Worm (Caenorhabditis elegans): Measurements from ENCODE around the gene T16G1.18.

Gene T16G1.18

DNA sequence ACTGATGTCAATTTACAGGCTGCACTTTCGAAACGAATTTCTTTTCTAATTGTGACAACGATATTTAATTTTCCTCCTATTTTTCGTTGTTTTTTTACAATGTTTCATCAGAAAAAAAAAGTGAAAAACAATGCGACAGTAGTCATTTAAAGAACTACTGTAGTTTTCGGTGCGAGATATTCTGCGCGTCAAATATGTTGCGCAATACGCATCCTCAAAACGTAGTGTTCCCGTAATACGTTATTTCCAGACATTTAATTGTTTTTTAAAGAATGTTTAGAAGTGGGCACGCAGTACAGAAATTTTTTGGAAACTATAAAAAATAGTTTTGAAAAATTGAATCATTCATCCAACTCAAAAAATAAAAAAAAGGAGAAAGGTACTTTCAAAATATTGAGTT lies 22.9 kb downstream of the T16G1.18 start:
- TF ChIP-seq elt-3 (tag; optimal IDR thresholded peaks at IDR 0.05) (no peak), aly-2 (tag; optimal IDR thresholded peaks at IDR 0.05) (no peak), egl-27 (tag; optimal IDR thresholded peaks at IDR 0.05) (no peak), sma-9 (GFP tag; optimal IDR thresholded peaks at IDR 0.05) (no peak), sma-9 (tag; optimal IDR thresholded peaks at IDR 0.05) (no peak), mdl-1 (tag; optimal IDR thresholded peaks at IDR 0.05) (no peak), nhr-25 (tag; optimal IDR thresholded peaks at IDR 0.05) (no peak), skn-1 (tag; optimal IDR thresholded peaks at IDR 0.05) (no peak), nhr-77 (tag; optimal IDR thresholded peaks at IDR 0.05) (no peak), Y55F3AM.14 (GFP tag; optimal IDR thresholded peaks at IDR 0.05) (no peak), blmp-1 (tag; optimal IDR thresholded peaks at IDR 0.05; ENCODE audit: insufficient read depth) (no peak), alr-1 (tag; optimal IDR thresholded peaks at IDR 0.05) (no peak), nhr-237 (tag; optimal IDR thresholded peaks at IDR 0.05) (no peak), lin-11 (tag; optimal IDR thresholded peaks at IDR 0.05) (no peak), dmd-4 (tag; optimal IDR thresholded peaks at IDR 0.05) (no peak), mab-5 (tag; optimal IDR thresholded peaks at IDR 0.05) (no peak), ama-1 (optimal IDR thresholded peaks at IDR 0.05) (no peak), sem-4 (tag; optimal IDR thresholded peaks at IDR 0.05) (no peak)

DNA sequence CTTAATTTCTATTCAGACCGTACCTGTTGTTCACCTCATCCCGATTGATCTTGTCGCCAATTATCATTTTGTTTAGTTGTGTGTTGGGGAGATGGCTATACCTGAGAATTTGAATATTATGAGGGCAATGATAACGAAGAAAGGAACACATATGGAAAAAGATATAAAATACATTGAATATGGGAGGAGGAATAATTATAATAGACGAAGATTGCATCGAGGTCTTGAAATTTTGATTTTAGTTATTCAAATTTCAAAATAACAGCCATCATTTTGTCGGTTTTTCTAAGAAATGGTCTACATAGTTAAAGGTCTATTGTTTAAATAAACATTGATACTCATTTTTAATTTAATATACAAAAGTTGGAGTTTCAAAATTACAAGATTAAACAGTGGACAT lies 36.0 kb downstream of the T16G1.18 start, which contains the start of gene shw-3:
TSS of gene shw-3 (minus strand) at position 101 of the 400 bp plus-strand sequence.
- TF ChIP-seq lin-39 (tag; optimal IDR thresholded peaks at IDR 0.05): no peak

DNA sequence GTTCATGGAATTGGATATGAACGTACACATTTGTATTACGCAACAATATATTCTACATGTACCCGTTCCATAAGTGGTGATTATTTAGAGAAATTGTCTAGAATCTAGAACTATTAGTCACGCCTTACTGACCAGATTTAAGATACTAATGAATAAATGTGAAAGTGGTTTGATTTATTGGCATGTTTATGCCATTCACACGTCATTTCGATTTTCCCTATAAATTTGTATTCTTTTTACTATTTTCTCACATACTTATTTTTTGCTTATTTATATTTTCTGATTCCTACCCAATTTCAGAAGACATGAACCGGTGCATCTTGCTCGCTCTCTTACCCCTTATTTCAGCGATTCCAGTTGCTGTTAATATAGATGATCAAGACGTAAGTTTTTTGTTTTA lies 37.2 kb downstream of the T16G1.18 start, which contains the start of gene F15B9.8:
TSS of gene F15B9.8 (plus strand) at position 301 of the 400 bp plus-strand sequence.
- TF ChIP-seq ZK546.5 (tag; optimal IDR thresholded peaks at IDR 0.05): no peak
- no peak for TF ChIP-seq nhr-129 (tag; optimal IDR thresholded peaks at IDR 0.05)
- TF ChIP-seq elt-1 (tag; optimal IDR thresholded peaks at IDR 0.05): no peak

DNA sequence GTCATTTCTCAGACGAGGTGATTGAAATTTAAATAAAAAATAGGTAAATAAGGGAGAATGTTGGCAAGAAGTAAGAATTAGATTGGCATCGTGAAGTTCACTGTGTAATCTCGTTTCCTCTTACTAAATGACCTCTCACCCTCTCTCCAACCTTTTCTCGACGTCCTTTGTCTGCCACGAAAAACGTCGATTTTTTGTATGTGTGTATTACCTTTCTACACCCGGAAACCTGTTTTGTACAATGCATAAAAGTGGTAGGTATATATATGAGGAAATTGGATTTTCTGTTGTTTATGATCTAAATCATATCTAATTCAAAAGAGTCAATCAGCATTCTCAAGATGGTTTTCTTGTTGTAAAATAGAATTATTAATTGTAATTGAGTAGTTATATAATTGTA lies 41.8 kb downstream of the T16G1.18 start, which contains the start of the genes F15B9.11 and dsl-7:
TSS of gene F15B9.11 (minus strand) at position 5 of the 400 bp plus-strand sequence.
TSS of gene dsl-7 (plus strand) at position 260 of the 400 bp plus-strand sequence.
- TF ChIP-seq ZK546.5 (tag; optimal IDR thresholded peaks at IDR 0.05) (no peak), sma-3 (GFP tag; optimal IDR thresholded peaks at IDR 0.05) (no peak), mdl-1 (tag; optimal IDR thresholded peaks at IDR 0.05) (no peak), lin-13 (GFP tag; optimal IDR thresholded peaks at IDR 0.05) (no peak), crh-2 (tag; optimal IDR thresholded peaks at IDR 0.05) (no peak), skn-1 (tag; optimal IDR thresholded peaks at IDR 0.05) (no peak), nhr-25 (tag; optimal IDR thresholded peaks at IDR 0.05) (peak; percentile 77)

DNA sequence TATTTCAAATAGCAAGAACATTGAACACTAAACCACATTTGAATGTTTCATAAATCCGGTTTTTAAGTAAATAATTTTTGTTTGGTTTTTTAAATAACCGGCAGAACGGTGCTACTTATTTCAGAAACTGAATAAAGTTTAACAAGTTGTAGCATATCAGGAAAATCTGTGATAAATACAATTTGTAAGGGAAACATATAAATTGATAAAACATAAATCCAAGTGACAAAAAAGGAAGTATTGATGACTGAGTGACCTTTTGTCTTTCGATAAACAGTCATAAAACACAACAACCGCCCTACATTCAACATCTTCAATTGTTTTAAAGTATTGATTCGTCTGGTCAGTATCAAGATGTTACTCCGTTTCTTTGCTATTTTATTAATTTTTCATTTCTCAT lies 44.2 kb downstream of the T16G1.18 start, which contains the start of gene far-5:
TSS of gene far-5 (plus strand) at position 301 of the 400 bp plus-strand sequence.
- TF ChIP-seq snpc-4 (tag; optimal IDR thresholded peaks at IDR 0.05): no peak

DNA sequence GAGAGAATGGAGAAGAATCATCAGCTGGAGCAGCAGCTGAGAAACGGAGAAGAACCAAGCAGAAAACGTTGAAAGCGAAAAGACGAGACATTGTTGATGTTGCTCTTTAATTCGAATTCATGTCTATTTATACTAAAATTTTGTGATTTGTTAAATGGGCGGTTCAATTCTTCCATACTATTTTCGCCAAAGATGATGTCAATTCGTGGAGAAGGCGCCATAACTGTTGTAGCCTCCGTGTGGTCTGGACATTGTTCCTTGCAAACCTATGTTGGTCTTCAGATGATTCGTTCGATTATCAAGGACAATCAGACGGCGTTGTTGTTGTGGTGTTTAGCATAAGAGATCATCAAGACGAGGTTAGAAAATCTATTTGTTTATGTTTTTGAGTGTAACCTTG lies 46.3 kb downstream of the T16G1.18 start, which contains the start of gene far-3:
TSS of gene far-3 (minus strand) at position 101 of the 400 bp plus-strand sequence.
- TF ChIP-seq nhr-129 (tag; optimal IDR thresholded peaks at IDR 0.05): no peak
- no peak for TF ChIP-seq elt-3 (tag; optimal IDR thresholded peaks at IDR 0.05)
- no peak for TF ChIP-seq Y55F3AM.14 (GFP tag; optimal IDR thresholded peaks at IDR 0.05)
- no peak for TF ChIP-seq elt-1 (tag; optimal IDR thresholded peaks at IDR 0.05)
- no peak for TF ChIP-seq crh-2 (tag; optimal IDR thresholded peaks at IDR 0.05)
- TF ChIP-seq sma-3 (GFP tag; optimal IDR thresholded peaks at IDR 0.05): no peak
- no peak for TF ChIP-seq ceh-82 (tag; optimal IDR thresholded peaks at IDR 0.05)
- no peak for TF ChIP-seq ztf-11 (tag; optimal IDR thresholded peaks at IDR 0.05)
- no peak for TF ChIP-seq zag-1 (tag; optimal IDR thresholded peaks at IDR 0.05)
- TF ChIP-seq nhr-10 (tag; optimal IDR thresholded peaks at IDR 0.05): no peak
- no peak for TF ChIP-seq lin-13 (GFP tag; optimal IDR thresholded peaks at IDR 0.05)
- no peak for TF ChIP-seq nhr-11 (tag; optimal IDR thresholded peaks at IDR 0.05)
- no peak for TF ChIP-seq sma-9 (GFP tag; optimal IDR thresholded peaks at IDR 0.05)
- TF ChIP-seq sma-9 (tag; optimal IDR thresholded peaks at IDR 0.05): no peak
- no peak for TF ChIP-seq gmeb-1 (tag; optimal IDR thresholded peaks at IDR 0.05)
- TF ChIP-seq lsy-2 (tag; optimal IDR thresholded peaks at IDR 0.05): no peak

All from whole organism, L2 larva.